Fruit fly (Drosophila melanogaster): Measurements from ENCODE around the gene Ube4A.

The Ube4A gene

DNA sequence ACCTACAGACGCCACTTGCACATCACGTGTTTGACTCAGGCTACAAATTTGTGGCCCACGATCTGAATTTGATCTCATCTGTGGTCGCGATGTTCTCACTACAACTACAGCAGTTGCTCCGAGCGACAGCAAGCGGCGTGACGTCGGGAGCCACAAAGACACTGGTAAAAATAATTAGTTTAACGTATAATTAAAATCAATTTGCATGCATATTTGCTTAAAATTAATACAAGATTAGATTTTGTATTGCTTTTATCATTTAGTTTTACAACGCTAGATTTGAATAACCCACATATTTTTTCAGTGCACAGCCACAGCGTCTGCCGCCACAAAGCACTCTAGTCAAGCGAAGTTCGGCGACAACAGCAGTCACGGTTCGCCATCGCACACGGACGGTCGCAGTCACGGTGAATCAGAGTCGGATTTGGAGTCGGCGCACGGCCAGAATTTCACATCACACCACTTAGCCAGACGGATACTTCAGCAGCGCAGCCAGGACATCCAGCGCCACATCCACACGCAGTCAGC, 45.8 kb upstream of the Ube4A start (continued):
- peak; percentile 98 for TF ChIP-seq Myb (GFP tag; optimal IDR thresholded peaks at IDR 0.05)
- TF ChIP-seq CG9727 (GFP tag; optimal IDR thresholded peaks at IDR 0.05): peak; percentile 100
- peak; percentile 100 for TF ChIP-seq pnt (GFP tag; optimal IDR thresholded peaks at IDR 0.05)
- peak; percentile 100 for TF ChIP-seq btn (GFP tag; optimal IDR thresholded peaks at IDR 0.05)
- peak; percentile 100 for TF ChIP-seq nau (GFP tag; optimal IDR thresholded peaks at IDR 0.05)
- TF ChIP-seq run (tag; optimal IDR thresholded peaks at IDR 0.05): peak; percentile 100
- peak; percentile 100 for TF ChIP-seq CG14441 (GFP tag; IDR thresholded peaks at IDR 0.05)
- peak; percentile 100 for TF ChIP-seq ham (GFP tag; IDR thresholded peaks at IDR 0.05)
- peak; percentile 100 for TF ChIP-seq Mes4 (GFP tag; optimal IDR thresholded peaks at IDR 0.05)
- TF ChIP-seq CG14965 (GFP tag; optimal IDR thresholded peaks at IDR 0.05; ENCODE audit: borderline replicate concordance): peak; percentile 95
- TF ChIP-seq cwo (GFP tag; optimal IDR thresholded peaks at IDR 0.05): peak; percentile 100
- TF ChIP-seq slbo (GFP tag; IDR thresholded peaks at IDR 0.05): peak; percentile 100
- peak; percentile 100 for TF ChIP-seq tin (GFP tag; optimal IDR thresholded peaks at IDR 0.05)
- TF ChIP-seq trem (tag; optimal IDR thresholded peaks at IDR 0.05): peak; percentile 98
- TF ChIP-seq sd (tag; optimal IDR thresholded peaks at IDR 0.05): peak; percentile 99
- TF ChIP-seq dimm (GFP tag; IDR thresholded peaks at IDR 0.05): peak; percentile 100
- peak; percentile 100 for TF ChIP-seq CG12219 (GFP tag; optimal IDR thresholded peaks at IDR 0.05)
- TF ChIP-seq Fer2 (tag; optimal IDR thresholded peaks at IDR 0.05): peak; percentile 100
- TF ChIP-seq ro (GFP tag; IDR thresholded peaks at IDR 0.05): peak; percentile 100
- TF ChIP-seq gsb-n (tag; optimal IDR thresholded peaks at IDR 0.05): peak; percentile 100
- 0 out of 4 replicates have a peak, but pooled peaks have one; percentile 46 for TF ChIP-seq chinmo (GFP tag; IDR thresholded peaks at IDR 0.05; ENCODE audit: partially characterized antibody)
- peak; percentile 100 for TF ChIP-seq CG18599 (GFP tag; optimal IDR thresholded peaks at IDR 0.05)
- TF ChIP-seq CG3065 (GFP tag; optimal IDR thresholded peaks at IDR 0.05): peak; percentile 100
- TF ChIP-seq E2f2 (GFP tag; IDR thresholded peaks at IDR 0.05): peak; percentile 99
- TF ChIP-seq CG43689 (GFP tag; IDR thresholded peaks at IDR 0.05): peak; percentile 100
- peak; percentile 100 for TF ChIP-seq CG15269 (tag; optimal IDR thresholded peaks at IDR 0.05)
- TF ChIP-seq Xbp1 (GFP tag; optimal IDR thresholded peaks at IDR 0.05): peak; percentile 100
- TF ChIP-seq croc (GFP tag; conservative IDR thresholded peaks at IDR 0.05): peak; percentile 100
- peak; percentile 100 for TF ChIP-seq ci (GFP tag; IDR thresholded peaks at IDR 0.05)
- TF ChIP-seq gt (GFP tag; IDR thresholded peaks at IDR 0.05): peak; percentile 100
- peak; percentile 92 for TF ChIP-seq Sry-δ (GFP tag; optimal IDR thresholded peaks at IDR 0.05)
- TF ChIP-seq bbx (GFP tag; IDR thresholded peaks at IDR 0.05; ENCODE audit: partially characterized antibody): peak; percentile 64; the same call in 1 of the 2 replicates
- peak; percentile 63 for TF ChIP-seq Dref (GFP tag; IDR thresholded peaks at IDR 0.05)
- TF ChIP-seq CG11398 (GFP tag; optimal IDR thresholded peaks at IDR 0.05): peak; percentile 100
- TF ChIP-seq bigmax (GFP tag; optimal IDR thresholded peaks at IDR 0.05): peak; percentile 93
- TF ChIP-seq Atf6 (GFP tag; IDR thresholded peaks at IDR 0.05): peak; percentile 100
- TF ChIP-seq CG4360 (GFP tag; IDR thresholded peaks at IDR 0.05): peak; percentile 97
- peak; percentile 100 for TF ChIP-seq CoRest (tag; optimal IDR thresholded peaks at IDR 0.05)
- peak; percentile 100 for TF ChIP-seq tup (GFP tag; optimal IDR thresholded peaks at IDR 0.05)
- peak; percentile 100 for TF ChIP-seq jumu (GFP tag; optimal IDR thresholded peaks at IDR 0.05)
- TF ChIP-seq CG10543 (GFP tag; optimal IDR thresholded peaks at IDR 0.05): peak; percentile 100
- TF ChIP-seq TFAM (GFP tag; optimal IDR thresholded peaks at IDR 0.05): peak; percentile 98
- peak; percentile 100 for TF ChIP-seq Jarid2 (GFP tag; optimal IDR thresholded peaks at IDR 0.05)
- peak; percentile 100 for TF ChIP-seq Hr51 (GFP tag; optimal IDR thresholded peaks at IDR 0.05)
- TF ChIP-seq odd (GFP tag; optimal IDR thresholded peaks at IDR 0.05): peak; percentile 100
- peak; percentile 92 to 96 for TF ChIP-seq insv (GFP tag; optimal IDR thresholded peaks at IDR 0.05)
- peak; percentile 100 for TF ChIP-seq mirr (GFP tag; optimal IDR thresholded peaks at IDR 0.05)
- TF ChIP-seq her (GFP tag; optimal IDR thresholded peaks at IDR 0.05): peak; percentile 99
- TF ChIP-seq ssp (GFP tag; IDR thresholded peaks at IDR 0.05): peak; percentile 98
- TF ChIP-seq twi (tag; optimal IDR thresholded peaks at IDR 0.05): peak; percentile 100
